Worm (Caenorhabditis elegans) whole organism, L4/young adult: Measurements from ENCODE around the gene F52E1.14.

Source experiments
- W03F9.2 ChIP-seq: fragments of 150-350 bp; optimal IDR thresholded peaks from 2 replicates; lab custom pipeline; 2014; ENCODE audit warnings: missing biosample characterization, missing genetic modification characterization
- him-1 ChIP-seq: sonication (generic microtip); optimal IDR thresholded peaks from 2 replicates; lab custom pipeline; 2016; ENCODE audit warnings: missing genotype, missing genetic modification reagents, missing genetic modification characterization, missing compliant biosample characterization

DNA sequence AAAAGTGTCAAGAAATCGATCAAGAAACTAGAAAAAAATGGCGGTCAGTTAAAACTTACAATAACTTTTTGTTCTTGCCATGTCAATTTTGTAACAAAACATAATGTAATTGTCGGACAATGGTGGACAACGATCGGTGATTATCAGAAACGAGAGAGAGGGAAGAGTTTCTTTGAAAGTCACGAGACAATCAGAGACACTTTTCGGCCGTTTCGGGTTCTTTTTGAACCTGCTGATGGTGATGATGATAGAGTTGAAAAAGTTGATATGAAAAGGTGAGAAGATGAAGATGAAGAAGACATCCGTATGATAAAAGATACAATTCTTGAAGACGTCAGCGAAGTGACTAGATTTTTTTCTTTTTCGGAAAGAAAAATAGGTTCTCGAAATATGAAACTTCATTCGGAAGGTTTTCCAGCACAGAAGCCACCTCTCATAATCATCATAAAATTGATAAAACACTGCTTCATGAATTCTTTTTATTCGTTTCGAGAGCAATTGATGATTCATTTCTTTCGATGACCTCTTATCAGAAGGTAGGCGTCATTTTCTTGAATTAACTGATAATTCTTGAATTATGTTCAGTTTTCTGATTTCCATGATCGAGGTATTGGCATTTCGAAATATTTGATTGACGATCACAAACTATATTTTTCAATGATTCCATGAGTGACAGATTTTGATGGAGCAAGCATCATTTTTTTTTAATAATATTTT is 43.2 kb downstream of the F52E1.14 start:
- TF ChIP-seq him-1 (tag; lab: Kevin White, UChicago) (no peak), W03F9.2 (tag; lab: Kevin White, UChicago) (no peak)
